Worm (Caenorhabditis elegans) whole organism, mixed stage, embryonic: ENCODE measurements around the gene Y37H2C.4.

ENCODE experiments used
- M03D4.4 ChIP-seq: sonication (generic microtip); optimal IDR thresholded peaks from 2 replicates; lab custom pipeline; 2017; ENCODE audit warnings: mild to moderate bottlenecking, missing genetic modification characterization, missing compliant biosample characterization
- bed-3 ChIP-seq: fragments of 200-800 bp; sonication (Bioruptor generic); optimal IDR thresholded peaks from 3 replicates; lab custom pipeline; 2018; ENCODE audit warnings: mild to moderate bottlenecking, missing genetic modification characterization, moderate library complexity, missing compliant biosample characterization
- blmp-1 ChIP-seq: fragments of 150-350 bp; optimal IDR thresholded peaks from 2 replicates; lab custom pipeline; 2014; ENCODE audit warnings: missing biosample characterization, missing genetic modification characterization
- ceh-39 ChIP-seq: fragments of 150-350 bp; optimal IDR thresholded peaks from 2 replicates; lab custom pipeline; 2014; ENCODE audit warnings: missing biosample characterization, missing genetic modification characterization
- ceh-43 ChIP-seq: fragments of 200-800 bp; sonication (Bioruptor generic); optimal IDR thresholded peaks from 2 replicates; lab custom pipeline; 2018; ENCODE audit warnings: mild to moderate bottlenecking, missing genetic modification characterization, moderate library complexity, missing compliant biosample characterization
- ceh-83 ChIP-seq: fragments of 200-800 bp; sonication (Bioruptor generic); optimal IDR thresholded peaks from 2 replicates; lab custom pipeline; 2018; ENCODE audit warnings: mild to moderate bottlenecking, missing genetic modification characterization, missing compliant biosample characterization
- cnd-1 ChIP-seq: fragments of 200-800 bp; sonication (Bioruptor generic); optimal IDR thresholded peaks from 2 replicates; lab custom pipeline; 2018; ENCODE audit warnings: mild to moderate bottlenecking, missing genetic modification characterization, missing compliant biosample characterization
- drap-1 ChIP-seq: fragments of 200-800 bp; sonication (Bioruptor generic); optimal IDR thresholded peaks from 3 replicates; lab custom pipeline; 2018; ENCODE audit warnings: mild to moderate bottlenecking, missing genetic modification characterization, missing compliant biosample characterization
- elt-1 ChIP-seq: sonication (generic microtip); optimal IDR thresholded peaks from 2 replicates; lab custom pipeline; 2017; ENCODE audit warnings: missing genetic modification characterization, mild to moderate bottlenecking, missing compliant biosample characterization, antibody characterized with exemption, moderate library complexity, borderline replicate concordance; ENCODE audit not compliant: insufficient read depth
- elt-3 ChIP-seq: fragments of 150-350 bp; optimal IDR thresholded peaks from 2 replicates; lab custom pipeline; 2014; ENCODE audit warnings: missing biosample characterization, missing genetic modification characterization
- flh-1 ChIP-seq: fragments of 200-800 bp; sonication (Bioruptor generic); optimal IDR thresholded peaks from 2 replicates; lab custom pipeline; 2018; ENCODE audit warnings: mild to moderate bottlenecking, missing genetic modification characterization, moderate library complexity, missing compliant biosample characterization
- ham-2 ChIP-seq: fragments of 200-800 bp; sonication (Bioruptor generic); optimal IDR thresholded peaks from 2 replicates; lab custom pipeline; 2018; ENCODE audit warnings: mild to moderate bottlenecking, missing genetic modification characterization, missing compliant biosample characterization
- hlh-1 ChIP-seq: fragments of 150-350 bp; optimal IDR thresholded peaks from 2 replicates; lab custom pipeline; 2014; ENCODE audit warnings: missing biosample characterization, missing genetic modification reagents, missing genetic modification characterization
- lin-13 ChIP-seq: fragments of 150-350 bp; optimal IDR thresholded peaks from 2 replicates; lab custom pipeline; 2014; ENCODE audit warnings: missing biosample characterization, missing genetic modification characterization
- lin-32 ChIP-seq: fragments of 200-800 bp; sonication (Bioruptor generic); optimal IDR thresholded peaks from 2 replicates; lab custom pipeline; 2018; ENCODE audit warnings: mild to moderate bottlenecking, missing genetic modification characterization, missing compliant biosample characterization
- mab-5 ChIP-seq: fragments of 150-350 bp; optimal IDR thresholded peaks from 2 replicates; lab custom pipeline; 2014; ENCODE audit warnings: missing biosample characterization, missing genetic modification characterization
- mep-1 ChIP-seq: fragments of 150-350 bp; optimal IDR thresholded peaks from 2 replicates; lab custom pipeline; 2017; ENCODE audit warnings: missing biosample characterization, missing genetic modification reagents, missing genetic modification characterization, inconsistent platforms
- mls-2 ChIP-seq: sonication (generic microtip); optimal IDR thresholded peaks from 2 replicates; lab custom pipeline; 2016; ENCODE audit warnings: mild to moderate bottlenecking, missing genetic modification characterization, moderate library complexity, missing compliant biosample characterization
- nhr-2 ChIP-seq: fragments of 150-350 bp; optimal IDR thresholded peaks from 2 replicates; lab custom pipeline; 2014; ENCODE audit warnings: missing biosample characterization, missing genetic modification characterization
- nhr-237 ChIP-seq: fragments of 150-350 bp; optimal IDR thresholded peaks from 2 replicates; lab custom pipeline; 2014; ENCODE audit warnings: missing biosample characterization, missing genetic modification characterization
- nhr-76 ChIP-seq: sonication (generic microtip); optimal IDR thresholded peaks from 2 replicates; lab custom pipeline; 2017; ENCODE audit warnings: missing biosample characterization, missing genetic modification characterization
- pha-4 ChIP-seq: fragments of 150-350 bp; optimal IDR thresholded peaks from 2 replicates; lab custom pipeline; 2018; ENCODE audit warnings: missing biosample characterization, missing genetic modification reagents, missing genetic modification characterization
- sem-2 ChIP-seq: fragments of 200-800 bp; sonication (Bioruptor generic); optimal IDR thresholded peaks from 2 replicates; lab custom pipeline; 2018; ENCODE audit warnings: mild to moderate bottlenecking, missing genetic modification characterization, missing compliant biosample characterization
- tbx-8 ChIP-seq: fragments of 200-800 bp; sonication (Bioruptor generic); optimal IDR thresholded peaks from 2 replicates; lab custom pipeline; 2018; ENCODE audit warnings: mild to moderate bottlenecking, missing genetic modification characterization, moderate library complexity, missing compliant biosample characterization
- unc-120 ChIP-seq: sonication (generic microtip); optimal IDR thresholded peaks from 2 replicates; lab custom pipeline; 2017; ENCODE audit warnings: missing genetic modification characterization, missing compliant biosample characterization; ENCODE audit not compliant: poor library complexity, severe bottlenecking
- unc-39 ChIP-seq: fragments of 150-350 bp; optimal IDR thresholded peaks from 2 replicates; lab custom pipeline; 2014; ENCODE audit warnings: missing biosample characterization, missing genetic modification characterization
- zip-8 ChIP-seq: fragments of 150-350 bp; optimal IDR thresholded peaks from 2 replicates; lab custom pipeline; 2014; ENCODE audit warnings: missing biosample characterization, missing genetic modification characterization
- ztf-11 ChIP-seq: fragments of 150-350 bp; optimal IDR thresholded peaks from 2 replicates; lab custom pipeline; 2014; ENCODE audit warnings: missing biosample characterization, missing genetic modification characterization

The Y37H2C.4 gene

ce11 chrV:18243227-18243626 lies 27.3 kb upstream of the Y37H2C.4 start:
- TF ChIP-seq unc-39 (no peak), blmp-1 (no peak), cnd-1 (tag; lab: Kevin White, UChicago) (no peak), ztf-11 (tag; lab: Kevin White, UChicago) (no peak), ceh-39 (no peak), sem-2 (no peak), elt-1 (tag; lab: Kevin White, UChicago) (no peak), elt-3 (no peak)
- TF ChIP-seq, all 35 proteins: peak for 0

- TF ChIP-seq lin-32 (no peak), nhr-2 (tag; lab: Kevin White, UChicago) (no peak), hlh-1 (no peak), unc-39 (no peak), lin-13 (tag; lab: Kevin White, UChicago) (no peak), drap-1 (GFP tag; lab: Kevin White, UChicago) (no peak)
- TF ChIP-seq, all 35 proteins: peak for 0
Observed at ce11 chrV:18244408-18244807, 26.1 kb upstream of the Y37H2C.4 start.

- TF ChIP-seq drap-1 (GFP tag; lab: Kevin White, UChicago) (no peak), blmp-1 (no peak), ceh-43 (no peak), flh-1 (GFP tag; lab: Kevin White, UChicago) (no peak), elt-3 (no peak), sem-2 (no peak), nhr-76 (tag; lab: Kevin White, UChicago) (no peak)
- TF ChIP-seq, all 35 proteins: peak for 0
Observed at ce11 chrV:18246077-18246476, 24.4 kb upstream of the Y37H2C.4 start.

DNA sequence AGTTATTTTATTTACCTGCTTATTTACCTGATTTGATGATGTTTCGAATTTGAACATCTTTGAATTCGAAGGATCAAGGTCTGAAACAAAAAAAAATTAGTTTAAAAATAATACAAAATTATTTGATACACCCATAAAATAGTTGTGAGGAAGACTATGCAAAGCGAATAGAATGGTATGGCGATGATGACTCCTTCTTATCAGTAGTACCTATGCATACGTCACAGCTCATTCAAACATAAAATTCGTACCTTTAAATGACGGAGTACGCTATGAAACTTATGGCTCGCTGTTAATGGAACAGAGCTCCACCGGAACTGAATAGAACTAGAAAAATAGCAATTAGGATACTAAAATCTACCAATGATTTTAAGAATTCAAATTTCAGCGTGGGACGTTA lies 18.3 kb upstream of the Y37H2C.4 start, which contains the start of gene R10E8.1:
Gene R10E8.1, minus strand, starts transcription at position 178 of the 400 bp plus-strand sequence.
- TF ChIP-seq ceh-83 (GFP tag; lab: Kevin White, UChicago) (no peak), elt-1 (tag; lab: Kevin White, UChicago) (no peak), pha-4 (tag; lab: Kevin White, UChicago) (no peak), M03D4.4 (tag; lab: Kevin White, UChicago) (no peak)

ce11 chrV:18253494-18253893 lies 17.0 kb upstream of the Y37H2C.4 start, which contains the start of gene R10E8.2:
Gene R10E8.2, plus strand, starts transcription at chrV:18253794.
- TF ChIP-seq ham-2 (GFP tag; lab: Kevin White, UChicago) = no peak
- no peak for TF ChIP-seq zip-8
- no peak for TF ChIP-seq elt-1 (tag; lab: Kevin White, UChicago)
- TF ChIP-seq mls-2 = no peak
- no peak for TF ChIP-seq bed-3 (GFP tag; lab: Kevin White, UChicago)
- TF ChIP-seq unc-120 = no peak
- no peak for TF ChIP-seq ceh-43
- TF ChIP-seq flh-1 (GFP tag; lab: Kevin White, UChicago) = no peak
- TF ChIP-seq nhr-2 (tag; lab: Kevin White, UChicago) = no peak
- TF ChIP-seq sem-2 = no peak
- TF ChIP-seq tbx-8 (GFP tag; lab: Kevin White, UChicago) = no peak
- TF ChIP-seq mep-1 (tag; lab: Kevin White, UChicago) = no peak
- no peak for TF ChIP-seq nhr-237 (tag; lab: Kevin White, UChicago)

ce11 chrV:18254483-18254882 lies 16.0 kb upstream of the Y37H2C.4 start, which contains the start of gene R10E8.5:
Gene R10E8.5, plus strand, starts transcription at chrV:18254783.
- TF ChIP-seq mab-5 (tag; lab: Kevin White, UChicago) = no peak

DNA sequence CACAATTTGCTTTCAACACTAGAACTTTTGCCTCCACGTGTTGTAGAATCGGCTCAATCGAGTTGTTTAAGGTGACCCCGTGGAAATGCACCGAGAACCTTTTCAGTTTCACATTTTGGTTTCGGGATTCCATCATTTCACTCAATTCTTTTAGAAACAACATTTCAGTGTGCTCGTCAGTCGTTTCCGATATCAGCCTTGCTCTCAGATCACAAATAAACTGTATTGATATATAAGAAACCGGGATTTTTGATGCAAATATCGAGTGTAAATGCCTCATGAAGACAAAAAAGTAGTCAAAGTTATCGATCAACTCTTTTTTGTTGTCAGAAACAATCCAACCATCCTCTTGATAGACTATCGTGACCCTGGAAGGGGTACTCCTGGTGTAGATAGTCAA lies 5.0 kb upstream of the Y37H2C.4 start:
- TF ChIP-seq pha-4 (tag; lab: Kevin White, UChicago) = no peak
- TF ChIP-seq zip-8 = no peak
- no peak for TF ChIP-seq hlh-1
- no peak for TF ChIP-seq ztf-11 (tag; lab: Kevin White, UChicago)
- TF ChIP-seq elt-3 = no peak
- no peak for TF ChIP-seq unc-39
- no peak for TF ChIP-seq ceh-83 (GFP tag; lab: Kevin White, UChicago)
- TF ChIP-seq, all 35 proteins: peak for 0
